Worm (Caenorhabditis elegans): ENCODE results near the gene W02D7.5.

ce11 chrV:8263941-8264340, 35.1 kb downstream of the W02D7.5 start, which contains the start of gene C16D9.9:
- TF ChIP-seq ztf-29 (GFP tag; IDR thresholded peaks at IDR 0.05), result no peak
- TF ChIP-seq ztf-23 (GFP tag; IDR thresholded peaks at IDR 0.05), result no peak
